Worm (Caenorhabditis elegans): ENCODE data around the gene lmbr-1.

lmbr-1 gene

ce11 chrIII:8371595-8372305 is at the start of gene lmbr-1:
lmbr-1 (plus strand) TSS chrIII:8372255.
- TF ChIP-seq aha-1 (tag) (peak; percentile 65), unc-130 (GFP tag; optimal IDR thresholded peaks at IDR 0.05) (no peak)

- TF ChIP-seq nhr-41 (GFP tag; IDR thresholded peaks at IDR 0.05) (no peak), F26F4.8 (GFP tag; conservative IDR thresholded peaks at IDR 0.05) (no peak), nhr-11 (tag; optimal IDR thresholded peaks at IDR 0.05) (peak; percentile 68), ctbp-1 (GFP tag; IDR thresholded peaks at IDR 0.05) (no peak), lin-13 (GFP tag; optimal IDR thresholded peaks at IDR 0.05) (no peak), egl-43 (GFP tag; IDR thresholded peaks at IDR 0.05) (no peak), nhr-48 (tag; optimal IDR thresholded peaks at IDR 0.05) (no peak), tra-1 (GFP tag; IDR thresholded peaks at IDR 0.05) (no peak), madf-5 (GFP tag; IDR thresholded peaks at IDR 0.05) (no peak)
Observed at ce11 chrIII:8322645-8323213, 49.3 kb upstream of the lmbr-1 start, which contains the start of gene F10E9.1. F10E9.1 (plus strand) TSS chrIII:8323163.

ce11 chrIII:8324412-8324811 is 47.6 kb upstream of the lmbr-1 start, which contains the start of gene F10E9.12:
F10E9.12 (plus strand) TSS chrIII:8324542.
- TF ChIP-seq tag-97 (GFP tag; IDR thresholded peaks at IDR 0.05) = no peak
- no peak for TF ChIP-seq duxl-1 (tag; optimal IDR thresholded peaks at IDR 0.05; ENCODE audit: poor library complexity)
- no peak for TF ChIP-seq nhr-10 (tag; optimal IDR thresholded peaks at IDR 0.05)
- no peak for TF ChIP-seq spr-1 (tag; optimal IDR thresholded peaks at IDR 0.05)
- TF ChIP-seq zip-11 (GFP tag; IDR thresholded peaks at IDR 0.05) = no peak
- no peak for TF ChIP-seq egl-43 (GFP tag; IDR thresholded peaks at IDR 0.05)
- TF ChIP-seq ZK546.5 (tag; optimal IDR thresholded peaks at IDR 0.05) = no peak
- TF ChIP-seq daf-16 (GFP tag; optimal IDR thresholded peaks at IDR 0.05) = no peak
- peak; percentile 43 for TF ChIP-seq daf-16 (tag; optimal IDR thresholded peaks at IDR 0.05)
- no peak for TF ChIP-seq ama-1 (optimal IDR thresholded peaks at IDR 0.05)
- peak in 1 of 2 experiments; percentile 14 for TF ChIP-seq mdl-1 (tag; optimal IDR thresholded peaks at IDR 0.05)
- no peak for TF ChIP-seq lin-13 (GFP tag; optimal IDR thresholded peaks at IDR 0.05)
- peak; percentile 30 for TF ChIP-seq hlh-11 (tag; optimal IDR thresholded peaks at IDR 0.05)
- no peak for TF ChIP-seq spr-3 (GFP tag; optimal IDR thresholded peaks at IDR 0.05)
- no peak for TF ChIP-seq dpl-1 (GFP tag; optimal IDR thresholded peaks at IDR 0.05)
- TF ChIP-seq ceh-82 (tag; optimal IDR thresholded peaks at IDR 0.05) = no peak
- TF ChIP-seq nhr-48 (tag; optimal IDR thresholded peaks at IDR 0.05) = no peak
- no peak for TF ChIP-seq F26F4.8 (GFP tag; conservative IDR thresholded peaks at IDR 0.05)
- peak; percentile 66 for TF ChIP-seq hlh-30 (tag; optimal IDR thresholded peaks at IDR 0.05; ENCODE audit: insufficient read depth)
- TF ChIP-seq nhr-28 (tag; optimal IDR thresholded peaks at IDR 0.05) = peak; percentile 1
- TF ChIP-seq aha-1 (tag) = peak; percentile 9
- no peak for TF ChIP-seq F49E8.2 (tag; optimal IDR thresholded peaks at IDR 0.05; ENCODE audit: borderline replicate concordance)
- TF ChIP-seq Y75B8A.6 (GFP tag; IDR thresholded peaks at IDR 0.05) = no peak
- peak; percentile 4 for TF ChIP-seq pqm-1 (tag; optimal IDR thresholded peaks at IDR 0.05)
- TF ChIP-seq ctbp-1 (GFP tag; IDR thresholded peaks at IDR 0.05) = no peak
- TF ChIP-seq ces-1 (GFP tag; optimal IDR thresholded peaks at IDR 0.05) = no peak
- TF ChIP-seq mep-1 (tag; optimal IDR thresholded peaks at IDR 0.05) = peak; percentile 5
- no peak for TF ChIP-seq ceh-32 (tag; optimal IDR thresholded peaks at IDR 0.05; ENCODE audit: poor library complexity)
- TF ChIP-seq lsy-2 (tag; optimal IDR thresholded peaks at IDR 0.05) = peak in 1 of 2 experiments; percentile 31
- TF ChIP-seq dve-1 (tag; optimal IDR thresholded peaks at IDR 0.05; ENCODE audit: insufficient read depth) = peak; percentile 54
- no peak for TF ChIP-seq lin-15B (tag; optimal IDR thresholded peaks at IDR 0.05)
- TF ChIP-seq dmd-6 (GFP tag; IDR thresholded peaks at IDR 0.05) = peak; percentile 26; the same call in 1 of the 2 replicates
- TF ChIP-seq rbr-2 (tag; optimal IDR thresholded peaks at IDR 0.05) = no peak
